Fruit fly (Drosophila melanogaster): ENCODE data around the gene Ir76a.
A peak's percentile ranks its signal among the peaks of the same experiment; 100 is the strongest.

Gene Ir76a

DNA sequence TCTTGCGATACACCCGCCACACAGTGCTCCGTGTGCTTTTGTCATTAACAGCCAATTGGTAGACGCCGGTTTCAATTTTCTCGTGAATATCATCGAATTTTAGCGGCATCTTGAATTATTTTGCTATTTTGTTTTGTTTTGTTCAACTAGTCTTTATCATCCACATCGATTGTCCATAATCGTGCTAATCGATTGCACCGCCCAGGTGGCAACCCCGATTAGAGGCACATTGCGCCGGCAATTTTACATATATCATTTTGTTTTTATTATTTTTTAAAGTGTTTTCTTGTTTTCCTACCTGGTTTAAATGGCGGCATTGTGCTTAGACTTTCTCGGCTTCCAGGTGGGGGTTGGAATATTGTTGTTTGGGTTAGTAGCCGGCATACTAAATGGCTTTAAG lies 6.8 kb downstream of the Ir76a start, which contains the start of gene CG34116 (continued):
- TF ChIP-seq twi (tag; optimal IDR thresholded peaks at IDR 0.05), result no peak
- TF ChIP-seq CG2875 (GFP tag; optimal IDR thresholded peaks at IDR 0.05), result no peak
- TF ChIP-seq CG11247 (GFP tag; IDR thresholded peaks at IDR 0.05), result no peak
- TF ChIP-seq dpn (GFP tag; optimal IDR thresholded peaks at IDR 0.05), result no peak
- no peak for TF ChIP-seq CG4730 (GFP tag; IDR thresholded peaks at IDR 0.05)
- no peak for TF ChIP-seq psq (GFP tag; optimal IDR thresholded peaks at IDR 0.05)
- TF ChIP-seq Lhr (GFP tag; optimal IDR thresholded peaks at IDR 0.05), result no peak
- TF ChIP-seq CG8089 (GFP tag; optimal IDR thresholded peaks at IDR 0.05), result no peak
- peak; percentile 66 for TF ChIP-seq BEAF-32 (GFP tag; optimal IDR thresholded peaks at IDR 0.05)
- TF ChIP-seq caup (GFP tag; optimal IDR thresholded peaks at IDR 0.05; ENCODE audit: severe bottlenecking), result no peak
- no peak for TF ChIP-seq Neu2 (GFP tag; optimal IDR thresholded peaks at IDR 0.05; ENCODE audit: borderline replicate concordance)
- no peak for TF ChIP-seq eve (GFP tag; optimal IDR thresholded peaks at IDR 0.05)
- TF ChIP-seq bsh (GFP tag; optimal IDR thresholded peaks at IDR 0.05), result no peak
- TF ChIP-seq Max (GFP tag; optimal IDR thresholded peaks at IDR 0.05), result no peak
- TF ChIP-seq dm (GFP tag; optimal IDR thresholded peaks at IDR 0.05), result no peak
- TF ChIP-seq CG10366 (GFP tag; IDR thresholded peaks at IDR 0.05), result no peak
- no peak for TF ChIP-seq toy (GFP tag; IDR thresholded peaks at IDR 0.05)
- TF ChIP-seq ash1 (GFP tag; optimal IDR thresholded peaks at IDR 0.05), result no peak
- TF ChIP-seq trh (GFP tag; optimal IDR thresholded peaks at IDR 0.05), result no peak
- no peak for TF ChIP-seq ERR (GFP tag; optimal IDR thresholded peaks at IDR 0.05)
- no peak for TF ChIP-seq bowl (GFP tag; IDR thresholded peaks at IDR 0.05)
- TF ChIP-seq CG12155 (GFP tag; optimal IDR thresholded peaks at IDR 0.05), result no peak
- no peak for TF ChIP-seq pb (GFP tag; optimal IDR thresholded peaks at IDR 0.05)
- TF ChIP-seq BtbVII (GFP tag; optimal IDR thresholded peaks at IDR 0.05), result no peak
- TF ChIP-seq CG4424 (GFP tag; optimal IDR thresholded peaks at IDR 0.05), result no peak
- TF ChIP-seq grau (tag; optimal IDR thresholded peaks at IDR 0.05), result no peak
- no peak for TF ChIP-seq wdn (GFP tag; IDR thresholded peaks at IDR 0.05)
- TF ChIP-seq Chrac-16 (GFP tag; optimal IDR thresholded peaks at IDR 0.05), result no peak
- no peak for TF ChIP-seq z (GFP tag; IDR thresholded peaks at IDR 0.05)
- no peak for TF ChIP-seq CG4328 (GFP tag; optimal IDR thresholded peaks at IDR 0.05)
- TF ChIP-seq D19A (tag; optimal IDR thresholded peaks at IDR 0.05), result no peak
- TF ChIP-seq corto (GFP tag; optimal IDR thresholded peaks at IDR 0.05), result no peak
- no peak for TF ChIP-seq shn (GFP tag; optimal IDR thresholded peaks at IDR 0.05)
- TF ChIP-seq mld (GFP tag; IDR thresholded peaks at IDR 0.05; ENCODE audit: partially characterized antibody), result 0 out of 3 replicates have a peak, but pooled peaks have one; percentile 44
- TF ChIP-seq CG13296 (GFP tag; optimal IDR thresholded peaks at IDR 0.05), result no peak
- no peak for TF ChIP-seq lab (GFP tag; optimal IDR thresholded peaks at IDR 0.05)
- no peak for TF ChIP-seq cad (GFP tag; optimal IDR thresholded peaks at IDR 0.05)
- no peak for TF ChIP-seq CG17361 (GFP tag; IDR thresholded peaks at IDR 0.05)
- no peak for TF ChIP-seq CG31441 (GFP tag; IDR thresholded peaks at IDR 0.05)
- no peak for TF ChIP-seq CG31224 (GFP tag; IDR thresholded peaks at IDR 0.05)
- no peak for TF ChIP-seq CG4854 (GFP tag; optimal IDR thresholded peaks at IDR 0.05)
- no peak for TF ChIP-seq CG6813 (GFP tag; optimal IDR thresholded peaks at IDR 0.05)
- no peak for TF ChIP-seq sima (GFP tag; optimal IDR thresholded peaks at IDR 0.05)
- no peak for TF ChIP-seq so (GFP tag; IDR thresholded peaks at IDR 0.05)
- TF ChIP-seq scrt (GFP tag; optimal IDR thresholded peaks at IDR 0.05), result no peak
- no peak for TF ChIP-seq Nf-YA (GFP tag; IDR thresholded peaks at IDR 0.05)
- peak; percentile 21; the same call in 1 of the 3 replicates for TF ChIP-seq CG34422 (GFP tag; IDR thresholded peaks at IDR 0.05)
- TF ChIP-seq CG15011 (GFP tag; optimal IDR thresholded peaks at IDR 0.05), result no peak
- no peak for TF ChIP-seq Hsf (GFP tag; optimal IDR thresholded peaks at IDR 0.05)
- peak; percentile 54 for TF ChIP-seq Doc3 (GFP tag; IDR thresholded peaks at IDR 0.05; ENCODE audit: partially characterized antibody)
- TF ChIP-seq CG1233 (GFP tag; optimal IDR thresholded peaks at IDR 0.05), result no peak
- TF ChIP-seq dysf (GFP tag; IDR thresholded peaks at IDR 0.05), result no peak
